Worm (Caenorhabditis elegans): ENCODE results near the gene srd-27.

srd-27 gene

DNA sequence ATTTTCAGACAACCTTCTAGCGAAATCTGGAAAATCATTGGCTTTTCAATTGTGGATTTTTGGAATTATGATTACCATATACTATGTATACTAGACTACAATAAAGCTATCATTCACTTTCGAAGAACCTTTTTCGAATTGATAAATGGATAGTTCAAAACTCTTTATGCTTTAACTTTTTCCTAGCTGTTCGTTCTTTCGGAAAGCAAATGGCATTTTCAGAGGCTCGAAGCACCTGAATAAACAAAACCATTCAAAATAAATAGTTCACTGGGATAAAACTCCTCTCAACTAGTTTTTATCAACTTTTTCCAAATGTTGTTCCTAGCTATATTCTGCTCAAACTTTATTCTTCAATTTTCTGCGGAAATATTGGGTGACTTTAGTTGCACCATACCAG, 22.1 kb upstream of the srd-27 start, which contains the start of gene T26E4.2:
T26E4.2 (plus strand) TSS at position 301 of the 400 bp plus-strand sequence.
- no peak for TF ChIP-seq fkh-10 (GFP tag; optimal IDR thresholded peaks at IDR 0.05)
- no peak for TF ChIP-seq zag-1 (tag; optimal IDR thresholded peaks at IDR 0.05)
- no peak for TF ChIP-seq nhr-11 (tag; optimal IDR thresholded peaks at IDR 0.05)
- TF ChIP-seq nhr-12 (tag; optimal IDR thresholded peaks at IDR 0.05) = no peak
- no peak for TF ChIP-seq mml-1 (tag; optimal IDR thresholded peaks at IDR 0.05)
- no peak for TF ChIP-seq nhr-76 (tag; optimal IDR thresholded peaks at IDR 0.05)
- TF ChIP-seq unc-62 (GFP tag; optimal IDR thresholded peaks at IDR 0.05) = no peak

DNA sequence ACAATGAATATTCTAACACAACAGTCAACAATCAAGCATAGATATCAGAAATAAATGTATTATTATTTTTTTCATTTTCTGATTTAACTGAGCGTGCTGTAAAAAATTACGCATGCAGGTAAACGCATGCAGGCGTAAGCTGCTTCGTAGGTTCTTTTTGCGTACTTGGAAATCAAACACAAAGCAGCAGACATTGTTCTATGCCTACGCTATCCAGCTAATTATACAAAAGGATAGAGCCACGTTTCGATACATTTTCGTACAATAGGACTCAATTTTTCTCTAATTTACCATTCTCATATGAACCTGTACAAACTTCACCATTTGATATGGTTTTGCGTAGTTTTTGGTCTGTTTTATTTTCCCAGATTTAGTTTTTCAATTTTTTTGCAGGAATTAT, 20.7 kb upstream of the srd-27 start, which contains the start of gene T26E4.3:
T26E4.3 (plus strand) TSS at position 301 of the 400 bp plus-strand sequence.
- TF ChIP-seq aly-2 (tag; optimal IDR thresholded peaks at IDR 0.05) (no peak), tbx-2 (tag; optimal IDR thresholded peaks at IDR 0.05) (no peak), hmg-11 (tag; optimal IDR thresholded peaks at IDR 0.05) (no peak)

DNA sequence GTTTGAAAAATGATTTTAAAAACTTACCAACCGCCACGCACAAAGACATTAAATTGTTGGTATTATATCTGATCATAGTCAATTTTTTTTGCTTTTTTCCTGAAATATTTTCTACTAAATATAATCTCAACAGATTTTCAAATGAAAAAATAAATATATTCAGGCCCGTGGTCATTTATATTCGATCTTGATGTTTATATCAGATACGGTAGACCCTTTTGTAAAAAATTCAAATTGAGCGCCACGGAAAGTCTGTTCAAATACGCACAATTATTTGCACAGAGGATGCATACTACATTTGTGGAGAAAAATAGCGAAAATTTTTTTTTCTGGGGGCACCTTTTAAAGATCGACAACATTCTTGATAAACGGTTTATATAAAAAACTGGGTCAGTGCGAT, 10.8 kb upstream of the srd-27 start, which contains the start of gene T26E4.4:
T26E4.4 (minus strand) TSS at position 101 of the 400 bp plus-strand sequence.
- TF ChIP-seq elt-1 (tag; optimal IDR thresholded peaks at IDR 0.05) = no peak
- TF ChIP-seq lin-39 (tag; optimal IDR thresholded peaks at IDR 0.05) = no peak
- TF ChIP-seq nhr-237 (tag; optimal IDR thresholded peaks at IDR 0.05) = no peak
- TF ChIP-seq tbx-2 (tag; optimal IDR thresholded peaks at IDR 0.05) = no peak
- no peak for TF ChIP-seq nhr-11 (tag; optimal IDR thresholded peaks at IDR 0.05)
- no peak for TF ChIP-seq nhr-23 (tag; optimal IDR thresholded peaks at IDR 0.05)
- TF ChIP-seq snpc-4 (tag; optimal IDR thresholded peaks at IDR 0.05) = no peak
- no peak for TF ChIP-seq lsy-12 (tag; optimal IDR thresholded peaks at IDR 0.05)
- no peak for TF ChIP-seq nhr-67 (tag; optimal IDR thresholded peaks at IDR 0.05)
- no peak for TF ChIP-seq fkh-10 (GFP tag; optimal IDR thresholded peaks at IDR 0.05)
- no peak for TF ChIP-seq zag-1 (tag; optimal IDR thresholded peaks at IDR 0.05)
- TF ChIP-seq fkh-2 (tag; optimal IDR thresholded peaks at IDR 0.05) = no peak
- TF ChIP-seq lin-15B (tag; optimal IDR thresholded peaks at IDR 0.05) = no peak
- no peak for TF ChIP-seq mdl-1 (tag; optimal IDR thresholded peaks at IDR 0.05)

DNA sequence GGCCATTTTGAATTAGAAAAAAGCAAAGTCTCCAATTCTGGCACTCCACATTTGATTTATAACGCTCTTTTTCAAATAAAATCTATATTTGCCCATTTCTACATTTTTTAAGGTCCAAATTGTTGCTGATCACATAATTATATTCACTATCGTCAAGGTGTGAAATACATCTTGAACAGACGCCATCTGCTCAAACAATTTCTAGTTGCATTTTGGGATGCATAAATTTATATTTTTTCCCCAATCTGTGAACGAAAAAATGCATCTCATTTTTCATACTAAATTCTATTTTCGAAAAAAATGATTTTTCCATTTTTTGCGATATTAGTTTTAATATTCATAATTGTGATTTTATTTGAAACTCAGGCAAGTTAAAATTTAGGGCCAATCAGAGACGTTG, 9.9 kb upstream of the srd-27 start, which contains the start of gene T26E4.7:
T26E4.7 (plus strand) TSS at position 301 of the 400 bp plus-strand sequence.
- no peak for TF ChIP-seq nhr-28 (tag; optimal IDR thresholded peaks at IDR 0.05)
- TF ChIP-seq zag-1 (tag; optimal IDR thresholded peaks at IDR 0.05) = no peak
- no peak for TF ChIP-seq elt-1 (tag; optimal IDR thresholded peaks at IDR 0.05)
- no peak for TF ChIP-seq ceh-28 (tag; optimal IDR thresholded peaks at IDR 0.05)
- TF ChIP-seq daf-12 (tag; optimal IDR thresholded peaks at IDR 0.05) = no peak
- no peak for TF ChIP-seq pqm-1 (tag; optimal IDR thresholded peaks at IDR 0.05)
- no peak for TF ChIP-seq ceh-9 (tag; optimal IDR thresholded peaks at IDR 0.05)
- no peak for TF ChIP-seq ztf-4 (tag; optimal IDR thresholded peaks at IDR 0.05)
- no peak for TF ChIP-seq nfya-1 (tag; optimal IDR thresholded peaks at IDR 0.05; ENCODE audit: insufficient read depth)
- TF ChIP-seq ceh-82 (tag; optimal IDR thresholded peaks at IDR 0.05) = no peak
- no peak for TF ChIP-seq nhr-12 (tag; optimal IDR thresholded peaks at IDR 0.05)
- TF ChIP-seq sea-2 (GFP tag; optimal IDR thresholded peaks at IDR 0.05) = no peak
- no peak for TF ChIP-seq aly-2 (tag; optimal IDR thresholded peaks at IDR 0.05)
- no peak for TF ChIP-seq eor-1 (tag; optimal IDR thresholded peaks at IDR 0.05)

DNA sequence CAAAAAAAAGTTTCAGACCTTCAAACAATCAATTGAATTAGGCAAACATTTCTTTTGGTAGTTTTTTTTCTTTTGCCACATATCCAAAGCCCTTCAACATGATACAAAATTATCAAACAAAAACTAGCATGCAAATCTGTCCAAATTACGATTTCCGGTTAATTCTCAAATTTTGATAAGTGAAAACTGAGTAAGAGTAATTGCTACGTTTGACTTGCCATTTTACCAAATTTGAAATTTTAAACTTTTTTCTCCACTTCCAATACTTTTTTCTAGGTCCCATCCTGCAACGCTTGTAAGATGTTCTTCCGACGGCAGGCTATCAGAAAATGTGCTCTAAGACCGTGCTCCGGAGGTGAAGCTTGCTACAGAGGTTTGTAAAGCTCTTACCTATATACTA, 7.1 kb upstream of the srd-27 start, which contains the start of gene nhr-223:
nhr-223 (plus strand) TSS at position 301 of the 400 bp plus-strand sequence.
- TF ChIP-seq zag-1 (tag; optimal IDR thresholded peaks at IDR 0.05) (no peak), mml-1 (tag; optimal IDR thresholded peaks at IDR 0.05) (no peak), egl-5 (tag; optimal IDR thresholded peaks at IDR 0.05) (no peak), ztf-11 (tag; optimal IDR thresholded peaks at IDR 0.05) (no peak), lin-15B (tag; optimal IDR thresholded peaks at IDR 0.05) (no peak), daf-12 (tag; optimal IDR thresholded peaks at IDR 0.05) (no peak)

DNA sequence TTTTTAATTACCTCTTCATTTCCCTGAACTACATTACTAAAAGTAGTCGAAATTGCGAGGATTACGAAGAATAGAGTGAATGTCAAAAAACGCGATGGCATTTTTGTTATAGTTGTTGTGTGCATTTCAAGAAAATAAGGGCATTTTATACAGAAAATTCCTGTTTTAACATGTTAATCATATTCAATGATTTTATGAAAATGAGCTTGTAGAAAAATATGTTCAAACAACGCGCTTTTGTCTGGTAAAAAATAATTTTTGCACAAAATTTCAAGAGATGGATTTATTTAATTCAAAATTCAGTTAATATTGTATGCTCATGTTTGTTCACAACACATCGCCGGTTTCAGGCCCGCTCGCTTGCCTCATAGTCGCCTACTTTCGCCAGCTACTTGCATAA, 5.1 kb upstream of the srd-27 start, which contains the start of gene T26E4.10:
T26E4.10 (minus strand) TSS at position 101 of the 400 bp plus-strand sequence.
- TF ChIP-seq nhr-25 (tag; optimal IDR thresholded peaks at IDR 0.05) (no peak), mdl-1 (tag; optimal IDR thresholded peaks at IDR 0.05) (no peak), skn-1 (tag; optimal IDR thresholded peaks at IDR 0.05) (no peak), egl-27 (tag; optimal IDR thresholded peaks at IDR 0.05) (no peak), ama-1 (optimal IDR thresholded peaks at IDR 0.05) (no peak), unc-62 (GFP tag; optimal IDR thresholded peaks at IDR 0.05) (no peak), nhr-237 (tag; optimal IDR thresholded peaks at IDR 0.05) (no peak), nhr-76 (tag; optimal IDR thresholded peaks at IDR 0.05) (no peak), nhr-12 (tag; optimal IDR thresholded peaks at IDR 0.05) (no peak)
